Fruit fly (Drosophila melanogaster) S2 (cell line): Measurements from ENCODE around the gene CG46459.

Experiments
- CG8478 ChIP-seq: fragments of >200 bp; optimal IDR thresholded peaks from 2 replicates; lab custom pipeline; 2018
- CTCF ChIP-seq, 2 experiments: fragments of >200 bp; optimal IDR thresholded peaks; 2 replicates each; lab custom pipeline; 2018

- TF ChIP-seq CTCF (optimal IDR thresholded peaks at IDR 0.05; lab: Kevin White, UChicago) (no peak), CG8478 (lab: Kevin White, UChicago) (no peak)
These were observed 15.4 kb upstream of the CG46459 start, which contains the start of gene Phyhd1 for dm6 chr3R:10680825-10681681.
